Worm (Caenorhabditis elegans): ENCODE results near the gene C04G6.4.
"Not testable (repeated sequence)": the region's sequence is repeated elsewhere in the genome, so short reads cannot be mapped to it uniquely, and the experiment has no call there.

C04G6.4 gene

DNA sequence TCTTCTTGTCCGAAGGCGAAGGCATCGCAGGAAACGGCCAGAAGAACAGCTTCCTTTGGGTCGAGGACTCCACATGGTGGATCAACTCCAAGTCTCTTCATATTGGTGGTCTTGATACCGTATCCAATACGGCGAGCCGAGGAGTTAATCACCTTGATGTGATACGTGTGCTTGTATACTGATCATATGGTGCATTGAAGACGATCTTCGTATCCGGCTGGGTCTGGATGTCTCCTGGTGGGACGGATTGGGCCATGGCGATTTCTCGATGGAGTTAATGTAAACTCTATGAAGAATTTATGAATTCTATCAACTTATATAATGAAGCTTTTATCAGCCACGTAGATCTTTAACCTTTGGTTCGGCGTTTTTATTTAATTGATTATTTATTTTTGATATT is 32.0 kb upstream of the C04G6.4 start, which contains the start of gene msp-74:
msp-74 (minus strand) TSS at position 101 of the 400 bp plus-strand sequence.
- not testable (repeated sequence) for TF ChIP-seq unc-39 (tag; optimal IDR thresholded peaks at IDR 0.05); ceh-39 (tag; optimal IDR thresholded peaks at IDR 0.05); unc-62 (GFP tag; optimal IDR thresholded peaks at IDR 0.05)

ce11 chrII:5112082-5112481 is 28.8 kb upstream of the C04G6.4 start, which contains the start of gene F09C12.8:
Gene F09C12.8, plus strand, starts transcription at chrII:5112382.
- TF ChIP-seq nhr-76 (tag; optimal IDR thresholded peaks at IDR 0.05) (no peak), elt-1 (tag; optimal IDR thresholded peaks at IDR 0.05; ENCODE audit: borderline replicate concordance, insufficient read depth) (no peak), M03D4.4 (tag; optimal IDR thresholded peaks at IDR 0.05) (no peak), ceh-83 (GFP tag; optimal IDR thresholded peaks at IDR 0.05) (no peak), drap-1 (GFP tag; optimal IDR thresholded peaks at IDR 0.05) (no peak), sptf-1 (tag; optimal IDR thresholded peaks at IDR 0.05) (no peak), unc-62 (GFP tag; optimal IDR thresholded peaks at IDR 0.05) (no peak), ztf-11 (tag; optimal IDR thresholded peaks at IDR 0.05) (no peak)

- no peak for TF ChIP-seq ceh-39 (tag; optimal IDR thresholded peaks at IDR 0.05)
- no peak for TF ChIP-seq pha-4 (tag; optimal IDR thresholded peaks at IDR 0.05)
- TF ChIP-seq nhr-2 (tag; optimal IDR thresholded peaks at IDR 0.05): no peak
- TF ChIP-seq sptf-1 (tag; optimal IDR thresholded peaks at IDR 0.05): no peak
- no peak for TF ChIP-seq lin-13 (tag; optimal IDR thresholded peaks at IDR 0.05)
- no peak for TF ChIP-seq drap-1 (GFP tag; optimal IDR thresholded peaks at IDR 0.05)
- no peak for TF ChIP-seq flh-1 (GFP tag; optimal IDR thresholded peaks at IDR 0.05)
- TF ChIP-seq lin-32 (GFP tag; optimal IDR thresholded peaks at IDR 0.05): no peak
- no peak for TF ChIP-seq bed-3 (GFP tag; optimal IDR thresholded peaks at IDR 0.05)
- TF ChIP-seq M03D4.4 (tag; optimal IDR thresholded peaks at IDR 0.05): no peak
Observed at ce11 chrII:5109693-5110092, 26.5 kb upstream of the C04G6.4 start, which contains the start of gene F09C12.2. Gene F09C12.2, plus strand, starts transcription at chrII:5110012.

- TF ChIP-seq mab-5 (tag; optimal IDR thresholded peaks at IDR 0.05) (no peak), mep-1 (tag; optimal IDR thresholded peaks at IDR 0.05) (peak; percentile 92), nhr-2 (tag; optimal IDR thresholded peaks at IDR 0.05) (no peak), nhr-12 (tag; optimal IDR thresholded peaks at IDR 0.05) (peak; percentile 72), sem-2 (GFP tag; optimal IDR thresholded peaks at IDR 0.05) (peak; percentile 94), blmp-1 (tag; optimal IDR thresholded peaks at IDR 0.05) (peak; percentile 11), nhr-76 (tag; optimal IDR thresholded peaks at IDR 0.05) (peak; percentile 22), ceh-83 (GFP tag; optimal IDR thresholded peaks at IDR 0.05) (peak; percentile 98), lsy-2 (tag; optimal IDR thresholded peaks at IDR 0.05) (peak; percentile 71), nhr-237 (tag; optimal IDR thresholded peaks at IDR 0.05) (peak; percentile 53), drap-1 (GFP tag; optimal IDR thresholded peaks at IDR 0.05) (peak; percentile 99), pha-4 (tag; optimal IDR thresholded peaks at IDR 0.05) (peak; percentile 36), elt-1 (tag; optimal IDR thresholded peaks at IDR 0.05; ENCODE audit: borderline replicate concordance, insufficient read depth) (peak; percentile 19), M03D4.4 (tag; optimal IDR thresholded peaks at IDR 0.05) (peak; percentile 98), cnd-1 (tag; optimal IDR thresholded peaks at IDR 0.05) (peak; percentile 98), sptf-1 (tag; optimal IDR thresholded peaks at IDR 0.05) (peak; percentile 99), ceh-43 (GFP tag; optimal IDR thresholded peaks at IDR 0.05) (peak; percentile 93), tbx-8 (GFP tag; optimal IDR thresholded peaks at IDR 0.05) (peak; percentile 96), ces-1 (GFP tag; optimal IDR thresholded peaks at IDR 0.05) (no peak), snpc-4 (tag; optimal IDR thresholded peaks at IDR 0.05) (no peak), zip-8 (tag; optimal IDR thresholded peaks at IDR 0.05) (no peak), bed-3 (GFP tag; optimal IDR thresholded peaks at IDR 0.05) (peak; percentile 93), nhr-28 (tag; optimal IDR thresholded peaks at IDR 0.05) (peak; percentile 86), unc-120 (tag; optimal IDR thresholded peaks at IDR 0.05; ENCODE audit: poor library complexity, severe bottlenecking) (peak; percentile 96), unc-39 (tag; optimal IDR thresholded peaks at IDR 0.05) (peak; percentile 22), mls-2 (tag; optimal IDR thresholded peaks at IDR 0.05) (peak; percentile 99), ztf-11 (tag; optimal IDR thresholded peaks at IDR 0.05) (peak; percentile 80), ceh-39 (tag; optimal IDR thresholded peaks at IDR 0.05) (no peak), flh-1 (GFP tag; optimal IDR thresholded peaks at IDR 0.05) (peak; percentile 93), elt-3 (tag; optimal IDR thresholded peaks at IDR 0.05) (peak; percentile 40), hlh-1 (tag; optimal IDR thresholded peaks at IDR 0.05) (peak; percentile 83), ham-2 (GFP tag; optimal IDR thresholded peaks at IDR 0.05) (peak; percentile 95), lin-13 (tag; optimal IDR thresholded peaks at IDR 0.05) (peak; percentile 64), lin-32 (GFP tag; optimal IDR thresholded peaks at IDR 0.05) (peak; percentile 99), unc-62 (GFP tag; optimal IDR thresholded peaks at IDR 0.05) (peak; percentile 83)
Observed at ce11 chrII:5105020-5105419, 21.8 kb upstream of the C04G6.4 start.

Measured in whole organism, mixed stage, embryonic.